Worm (Caenorhabditis elegans) whole organism, L2 larva: ENCODE results near the gene EEED8.12.

Source experiments
- F13H6.1 ChIP-seq: sonication (generic microtip); optimal IDR thresholded peaks from 2 replicates; lab custom pipeline; 2016; ENCODE audit warnings: missing genetic modification characterization, missing compliant biosample characterization
- R02D3.7 ChIP-seq: fragments of 150-350 bp; optimal IDR thresholded peaks from 2 replicates; lab custom pipeline; 2014; ENCODE audit warnings: missing biosample characterization, missing genetic modification characterization
- Y55F3AM.14 ChIP-seq: fragments of 200-800 bp; sonication (Bioruptor generic); optimal IDR thresholded peaks from 2 replicates; lab custom pipeline; 2018; ENCODE audit warnings: mild to moderate bottlenecking, missing genetic modification characterization, missing compliant biosample characterization
- ZK546.5 ChIP-seq: sonication (generic microtip); optimal IDR thresholded peaks from 2 replicates; lab custom pipeline; 2017; ENCODE audit warnings: missing biosample characterization, missing genetic modification characterization
- alr-1 ChIP-seq: fragments of 150-350 bp; optimal IDR thresholded peaks from 2 replicates; lab custom pipeline; 2014; ENCODE audit warnings: missing biosample characterization, missing genetic modification characterization
- aly-2 ChIP-seq: fragments of 150-350 bp; optimal IDR thresholded peaks from 2 replicates; lab custom pipeline; 2014; ENCODE audit warnings: missing biosample characterization, missing genetic modification characterization
- ama-1 ChIP-seq: fragments of 150-350 bp; optimal IDR thresholded peaks from 2 replicates; lab custom pipeline; 2018; ENCODE audit warnings: inconsistent platforms
- blmp-1 ChIP-seq: sonication (generic microtip); optimal IDR thresholded peaks from 2 replicates; lab custom pipeline; 2017; ENCODE audit warnings: missing genetic modification characterization, mild to moderate bottlenecking, missing compliant biosample characterization, antibody characterized with exemption, moderate library complexity; ENCODE audit not compliant: insufficient read depth
- ceh-16 ChIP-seq: fragments of 150-350 bp; optimal IDR thresholded peaks from 2 replicates; lab custom pipeline; 2014; ENCODE audit warnings: missing biosample characterization, missing genetic modification characterization
- crh-2 ChIP-seq: sonication (generic microtip); optimal IDR thresholded peaks from 2 replicates; lab custom pipeline; 2017; ENCODE audit warnings: missing biosample characterization, missing genetic modification characterization
- dmd-4 ChIP-seq: sonication (generic microtip); optimal IDR thresholded peaks from 2 replicates; lab custom pipeline; 2017; ENCODE audit warnings: missing biosample characterization, missing genetic modification characterization
- egl-27 ChIP-seq: sonication (generic microtip); optimal IDR thresholded peaks from 3 replicates; lab custom pipeline; 2017; ENCODE audit warnings: missing biosample characterization, missing genetic modification reagents, missing genetic modification characterization
- elt-1 ChIP-seq: fragments of 150-350 bp; optimal IDR thresholded peaks from 2 replicates; lab custom pipeline; 2014; ENCODE audit warnings: missing biosample characterization, missing genetic modification characterization
- elt-3 ChIP-seq: sonication (generic microtip); optimal IDR thresholded peaks from 2 replicates; lab custom pipeline; 2017; ENCODE audit warnings: missing biosample characterization, missing genetic modification characterization
- fos-1 ChIP-seq: fragments of 150-350 bp; optimal IDR thresholded peaks from 2 replicates; lab custom pipeline; 2014; ENCODE audit warnings: missing biosample characterization, missing genetic modification characterization
- lin-11 ChIP-seq: fragments of 150-350 bp; sonication (generic microtip); optimal IDR thresholded peaks from 2 replicates; lab custom pipeline; 2014; ENCODE audit warnings: missing biosample characterization, missing genetic modification characterization, inconsistent platforms, mixed read lengths
- lin-13 ChIP-seq: fragments of 150-350 bp; optimal IDR thresholded peaks from 2 replicates; lab custom pipeline; 2014; ENCODE audit warnings: missing biosample characterization, missing genetic modification reagents, missing genetic modification characterization
- lin-39 ChIP-seq: fragments of 150-350 bp; optimal IDR thresholded peaks from 2 replicates; lab custom pipeline; 2014; ENCODE audit warnings: missing biosample characterization, missing genetic modification reagents, missing genetic modification characterization
- mbf-1 ChIP-seq: sonication (generic microtip); optimal IDR thresholded peaks from 2 replicates; lab custom pipeline; 2017; ENCODE audit warnings: missing biosample characterization, missing genetic modification characterization
- nhr-10 ChIP-seq: sonication (generic microtip); optimal IDR thresholded peaks from 2 replicates; lab custom pipeline; 2017; ENCODE audit warnings: missing biosample characterization, missing genetic modification characterization
- nhr-11 ChIP-seq: fragments of 150-350 bp; optimal IDR thresholded peaks from 2 replicates; lab custom pipeline; 2014; ENCODE audit warnings: missing biosample characterization, missing genetic modification characterization
- nhr-129 ChIP-seq: fragments of 150-350 bp; optimal IDR thresholded peaks from 2 replicates; lab custom pipeline; 2014; ENCODE audit warnings: missing biosample characterization, missing genetic modification characterization
- nhr-25 ChIP-seq: fragments of 150-350 bp; sonication (generic microtip); optimal IDR thresholded peaks from 3 replicates; lab custom pipeline; 2014; ENCODE audit warnings: missing biosample characterization, missing genetic modification characterization
- nhr-77 ChIP-seq: fragments of 150-350 bp; optimal IDR thresholded peaks from 2 replicates; lab custom pipeline; 2014; ENCODE audit warnings: missing biosample characterization, missing genetic modification characterization
- skn-1 ChIP-seq: sonication (generic microtip); optimal IDR thresholded peaks from 2 replicates; lab custom pipeline; 2017; ENCODE audit warnings: missing biosample characterization, missing genetic modification characterization
- sma-9 ChIP-seq, 2 experiments: fragments of 150-350 bp in 1 of 2; sonication (generic microtip) in 1 of 2; optimal IDR thresholded peaks; 2 replicates each; lab custom pipeline; 2014 to 2016; ENCODE audit warnings: missing genetic modification characterization in 2 of 2, mild to moderate bottlenecking in 1 of 2, missing biosample characterization in 1 of 2, missing compliant biosample characterization in 1 of 2, missing genetic modification reagents in 1 of 2, moderate library complexity in 1 of 2
- snpc-4 ChIP-seq: fragments of 150-350 bp; optimal IDR thresholded peaks from 2 replicates; lab custom pipeline; 2014; ENCODE audit warnings: missing biosample characterization, missing genetic modification characterization
- unc-55 ChIP-seq: fragments of 150-350 bp; sonication (generic microtip); optimal IDR thresholded peaks from 3 replicates; lab custom pipeline; 2014; ENCODE audit warnings: missing biosample characterization, missing genetic modification reagents, missing genetic modification characterization
- unc-62 ChIP-seq: fragments of 150-350 bp; optimal IDR thresholded peaks from 2 replicates; lab custom pipeline; 2014; ENCODE audit warnings: missing biosample characterization, missing genetic modification reagents, missing genetic modification characterization
- ztf-1 ChIP-seq: fragments of 200-800 bp; sonication (Bioruptor generic); conservative IDR thresholded peaks from 2 replicates; pipeline ENCODE4 v1.3.6; 2022; ENCODE audit warnings: missing genetic modification characterization, missing compliant biosample characterization
- ztf-11 ChIP-seq: sonication (generic microtip); optimal IDR thresholded peaks from 2 replicates; lab custom pipeline; 2017; ENCODE audit warnings: missing biosample characterization, missing genetic modification characterization
- ztf-4 ChIP-seq: fragments of 150-350 bp; optimal IDR thresholded peaks from 2 replicates; lab custom pipeline; 2014; ENCODE audit warnings: missing biosample characterization, missing genetic modification characterization

The EEED8.12 gene

ce11 chrII:5417905-5418304 lies 9.1 kb upstream of the EEED8.12 start:
- TF ChIP-seq ztf-1 (GFP tag; lab: Robert Waterston, UW) = no peak
- TF ChIP-seq mbf-1 (tag; lab: Kevin White, UChicago) = no peak
- TF ChIP-seq ceh-16 = no peak
- TF ChIP-seq sma-9 (GFP tag; optimal IDR thresholded peaks at IDR 0.05; lab: Kevin White, UChicago) = no peak
- no peak for TF ChIP-seq sma-9 (tag; optimal IDR thresholded peaks at IDR 0.05; lab: Kevin White, UChicago)
- no peak for TF ChIP-seq nhr-11 (tag; lab: Kevin White, UChicago)
- TF ChIP-seq ama-1 (lab: Kevin White, UChicago) = no peak
- TF ChIP-seq lin-11 = no peak
- TF ChIP-seq nhr-129 (tag; lab: Kevin White, UChicago) = no peak
- TF ChIP-seq nhr-77 (tag; lab: Kevin White, UChicago) = no peak
- no peak for TF ChIP-seq Y55F3AM.14
- no peak for TF ChIP-seq dmd-4 (tag; lab: Kevin White, UChicago)
- TF ChIP-seq elt-1 (tag; lab: Kevin White, UChicago) = no peak
- TF ChIP-seq nhr-10 (tag; lab: Kevin White, UChicago) = no peak

ce11 chrII:5416204-5416764 lies 7.5 kb upstream of the EEED8.12 start, which contains the start of gene EEED8.2:
Gene EEED8.2, plus strand, starts transcription at chrII:5416714.
- TF ChIP-seq skn-1 (tag; lab: Kevin White, UChicago) (no peak), sma-9 (GFP tag; optimal IDR thresholded peaks at IDR 0.05; lab: Kevin White, UChicago) (no peak), sma-9 (tag; optimal IDR thresholded peaks at IDR 0.05; lab: Kevin White, UChicago) (no peak), Y55F3AM.14 (no peak), nhr-25 (no peak), ztf-4 (no peak), fos-1 (tag; lab: Kevin White, UChicago) (no peak), unc-62 (GFP tag; lab: Kevin White, UChicago) (no peak), mbf-1 (tag; lab: Kevin White, UChicago) (no peak), crh-2 (tag; lab: Kevin White, UChicago) (no peak), ama-1 (lab: Kevin White, UChicago) (no peak), lin-13 (GFP tag; lab: Kevin White, UChicago) (no peak), F13H6.1 (tag; lab: Kevin White, UChicago) (no peak), R02D3.7 (tag; lab: Kevin White, UChicago) (no peak), aly-2 (no peak), ZK546.5 (no peak)

ce11 chrII:5414040-5414439 lies 5.2 kb upstream of the EEED8.12 start, which contains the start of the genes EEED8.14 and EEED8.3:
Gene EEED8.14, minus strand, starts transcription at chrII:5414052.
Gene EEED8.3, plus strand, starts transcription at chrII:5414276.
- no peak for TF ChIP-seq snpc-4 (tag; lab: Kevin White, UChicago)
- TF ChIP-seq blmp-1 (tag; lab: Kevin White, UChicago) = no peak
- TF ChIP-seq unc-55 (GFP tag; lab: Kevin White, UChicago) = no peak
- TF ChIP-seq skn-1 (tag; lab: Kevin White, UChicago) = no peak
- TF ChIP-seq elt-3 = no peak
- TF ChIP-seq, all 48 proteins: peak for 0

- TF ChIP-seq ztf-11 (tag; lab: Kevin White, UChicago) = no peak
- TF ChIP-seq egl-27 = no peak
- TF ChIP-seq ztf-1 (GFP tag; lab: Robert Waterston, UW) = no peak
- no peak for TF ChIP-seq dmd-4 (tag; lab: Kevin White, UChicago)
- no peak for TF ChIP-seq ztf-4
- no peak for TF ChIP-seq skn-1 (tag; lab: Kevin White, UChicago)
- no peak for TF ChIP-seq lin-11
- no peak for TF ChIP-seq R02D3.7 (tag; lab: Kevin White, UChicago)
- TF ChIP-seq, all 48 proteins: peak for 0
Observed at ce11 chrII:5412467-5412866, 3.6 kb upstream of the EEED8.12 start, which contains the start of the genes EEED8.13 and EEED8.18. Gene EEED8.13, minus strand, starts transcription at chrII:5412567. Gene EEED8.18, minus strand, starts transcription at chrII:5412610.

ce11 chrII:5407548-5407947 lies 1.3 kb downstream of the EEED8.12 start, which contains the start of gene clec-141:
Gene clec-141, minus strand, starts transcription at chrII:5407648.
- TF ChIP-seq unc-55 (GFP tag; lab: Kevin White, UChicago) (no peak), lin-39 (tag; lab: Kevin White, UChicago) (no peak), egl-27 (no peak), alr-1 (tag; lab: Kevin White, UChicago) (no peak), ceh-16 (no peak), elt-3 (no peak), lin-11 (no peak), F13H6.1 (tag; lab: Kevin White, UChicago) (no peak), ztf-11 (tag; lab: Kevin White, UChicago) (no peak), lin-13 (GFP tag; lab: Kevin White, UChicago) (no peak)
